Worm (Caenorhabditis elegans) whole organism, L2 larva: ENCODE measurements around the gene C52E4.12.

Source experiments
- C34F6.9 ChIP-seq: fragments of 150-350 bp; optimal IDR thresholded peaks from 2 replicates; lab custom pipeline; 2014; ENCODE audit warnings: missing biosample characterization, missing genetic modification characterization
- F13H6.1 ChIP-seq: sonication (generic microtip); optimal IDR thresholded peaks from 2 replicates; lab custom pipeline; 2016; ENCODE audit warnings: missing genetic modification characterization, missing compliant biosample characterization
- Y55F3AM.14 ChIP-seq: fragments of 200-800 bp; sonication (Bioruptor generic); optimal IDR thresholded peaks from 2 replicates; lab custom pipeline; 2018; ENCODE audit warnings: mild to moderate bottlenecking, missing genetic modification characterization, missing compliant biosample characterization
- alr-1 ChIP-seq: fragments of 150-350 bp; optimal IDR thresholded peaks from 2 replicates; lab custom pipeline; 2014; ENCODE audit warnings: missing biosample characterization, missing genetic modification characterization
- aly-2 ChIP-seq: fragments of 150-350 bp; optimal IDR thresholded peaks from 2 replicates; lab custom pipeline; 2014; ENCODE audit warnings: missing biosample characterization, missing genetic modification characterization
- ama-1 ChIP-seq: fragments of 150-350 bp; optimal IDR thresholded peaks from 2 replicates; lab custom pipeline; 2018; ENCODE audit warnings: inconsistent platforms
- blmp-1 ChIP-seq: sonication (generic microtip); optimal IDR thresholded peaks from 2 replicates; lab custom pipeline; 2017; ENCODE audit warnings: missing genetic modification characterization, mild to moderate bottlenecking, missing compliant biosample characterization, antibody characterized with exemption, moderate library complexity; ENCODE audit not compliant: insufficient read depth
- ceh-16 ChIP-seq: fragments of 150-350 bp; optimal IDR thresholded peaks from 2 replicates; lab custom pipeline; 2014; ENCODE audit warnings: missing biosample characterization, missing genetic modification characterization
- ceh-82 ChIP-seq: fragments of 150-350 bp; optimal IDR thresholded peaks from 2 replicates; lab custom pipeline; 2014; ENCODE audit warnings: missing biosample characterization, missing genetic modification characterization
- crh-2 ChIP-seq: sonication (generic microtip); optimal IDR thresholded peaks from 2 replicates; lab custom pipeline; 2017; ENCODE audit warnings: missing biosample characterization, missing genetic modification characterization
- dmd-4 ChIP-seq: sonication (generic microtip); optimal IDR thresholded peaks from 2 replicates; lab custom pipeline; 2017; ENCODE audit warnings: missing biosample characterization, missing genetic modification characterization
- egl-27 ChIP-seq: sonication (generic microtip); optimal IDR thresholded peaks from 3 replicates; lab custom pipeline; 2017; ENCODE audit warnings: missing biosample characterization, missing genetic modification reagents, missing genetic modification characterization
- elt-1 ChIP-seq: fragments of 150-350 bp; optimal IDR thresholded peaks from 2 replicates; lab custom pipeline; 2014; ENCODE audit warnings: missing biosample characterization, missing genetic modification characterization
- fos-1 ChIP-seq: fragments of 150-350 bp; optimal IDR thresholded peaks from 2 replicates; lab custom pipeline; 2014; ENCODE audit warnings: missing biosample characterization, missing genetic modification characterization
- gmeb-1 ChIP-seq: fragments of 150-350 bp; optimal IDR thresholded peaks from 2 replicates; lab custom pipeline; 2014; ENCODE audit warnings: missing biosample characterization, missing genetic modification characterization
- lin-11 ChIP-seq: fragments of 150-350 bp; sonication (generic microtip); optimal IDR thresholded peaks from 2 replicates; lab custom pipeline; 2014; ENCODE audit warnings: missing biosample characterization, missing genetic modification characterization, inconsistent platforms, mixed read lengths
- lin-13 ChIP-seq: fragments of 150-350 bp; optimal IDR thresholded peaks from 2 replicates; lab custom pipeline; 2014; ENCODE audit warnings: missing biosample characterization, missing genetic modification reagents, missing genetic modification characterization
- lsy-2 ChIP-seq, 2 experiments: fragments of 150-350 bp in 1 of 2; sonication (generic microtip) in 1 of 2; optimal IDR thresholded peaks; 2 replicates each; lab custom pipeline; 2014 to 2017; ENCODE audit warnings: missing biosample characterization in 2 of 2, missing genetic modification characterization in 2 of 2
- mbf-1 ChIP-seq: sonication (generic microtip); optimal IDR thresholded peaks from 2 replicates; lab custom pipeline; 2017; ENCODE audit warnings: missing biosample characterization, missing genetic modification characterization
- nhr-10 ChIP-seq: sonication (generic microtip); optimal IDR thresholded peaks from 2 replicates; lab custom pipeline; 2017; ENCODE audit warnings: missing biosample characterization, missing genetic modification characterization
- nhr-11 ChIP-seq: fragments of 150-350 bp; optimal IDR thresholded peaks from 2 replicates; lab custom pipeline; 2014; ENCODE audit warnings: missing biosample characterization, missing genetic modification characterization
- nhr-12 ChIP-seq: fragments of 150-350 bp; optimal IDR thresholded peaks from 2 replicates; lab custom pipeline; 2014; ENCODE audit warnings: missing biosample characterization, missing genetic modification characterization
- nhr-129 ChIP-seq: fragments of 150-350 bp; optimal IDR thresholded peaks from 2 replicates; lab custom pipeline; 2014; ENCODE audit warnings: missing biosample characterization, missing genetic modification characterization
- nhr-23 ChIP-seq: fragments of 150-350 bp; optimal IDR thresholded peaks from 2 replicates; lab custom pipeline; 2014; ENCODE audit warnings: missing biosample characterization, missing genetic modification reagents, missing genetic modification characterization
- nhr-237 ChIP-seq: fragments of 150-350 bp; optimal IDR thresholded peaks from 2 replicates; lab custom pipeline; 2014; ENCODE audit warnings: missing biosample characterization, missing genetic modification characterization
- nhr-25 ChIP-seq: fragments of 150-350 bp; sonication (generic microtip); optimal IDR thresholded peaks from 3 replicates; lab custom pipeline; 2014; ENCODE audit warnings: missing biosample characterization, missing genetic modification characterization
- nhr-6 ChIP-seq: fragments of 150-350 bp; optimal IDR thresholded peaks from 2 replicates; lab custom pipeline; 2014; ENCODE audit warnings: missing biosample characterization, missing genetic modification characterization
- nhr-77 ChIP-seq: fragments of 150-350 bp; optimal IDR thresholded peaks from 2 replicates; lab custom pipeline; 2014; ENCODE audit warnings: missing biosample characterization, missing genetic modification characterization
- peb-1 ChIP-seq: fragments of 150-350 bp; optimal IDR thresholded peaks from 2 replicates; lab custom pipeline; 2014; ENCODE audit warnings: missing biosample characterization, missing genetic modification characterization
- sem-4 ChIP-seq: fragments of 150-350 bp; optimal IDR thresholded peaks from 2 replicates; lab custom pipeline; 2014; ENCODE audit warnings: missing biosample characterization, missing genetic modification reagents, missing genetic modification characterization
- skn-1 ChIP-seq: sonication (generic microtip); optimal IDR thresholded peaks from 2 replicates; lab custom pipeline; 2017; ENCODE audit warnings: missing biosample characterization, missing genetic modification characterization
- sma-3 ChIP-seq: sonication (generic microtip); optimal IDR thresholded peaks from 2 replicates; lab custom pipeline; 2016; ENCODE audit warnings: missing genetic modification reagents, missing genetic modification characterization, missing compliant biosample characterization
- sma-9 ChIP-seq, 2 experiments: fragments of 150-350 bp in 1 of 2; sonication (generic microtip) in 1 of 2; optimal IDR thresholded peaks; 2 replicates each; lab custom pipeline; 2014 to 2016; ENCODE audit warnings: missing genetic modification characterization in 2 of 2, mild to moderate bottlenecking in 1 of 2, missing biosample characterization in 1 of 2, missing compliant biosample characterization in 1 of 2, missing genetic modification reagents in 1 of 2, moderate library complexity in 1 of 2
- unc-55 ChIP-seq: fragments of 150-350 bp; sonication (generic microtip); optimal IDR thresholded peaks from 3 replicates; lab custom pipeline; 2014; ENCODE audit warnings: missing biosample characterization, missing genetic modification reagents, missing genetic modification characterization
- zag-1 ChIP-seq: fragments of 150-350 bp; optimal IDR thresholded peaks from 2 replicates; lab custom pipeline; 2014; ENCODE audit warnings: missing biosample characterization, missing genetic modification characterization
- ztf-1 ChIP-seq: fragments of 200-800 bp; sonication (Bioruptor generic); conservative IDR thresholded peaks from 2 replicates; pipeline ENCODE4 v1.3.6; 2022; ENCODE audit warnings: missing genetic modification characterization, missing compliant biosample characterization
- ztf-11 ChIP-seq: sonication (generic microtip); optimal IDR thresholded peaks from 2 replicates; lab custom pipeline; 2017; ENCODE audit warnings: missing biosample characterization, missing genetic modification characterization

The C52E4.12 gene

DNA sequence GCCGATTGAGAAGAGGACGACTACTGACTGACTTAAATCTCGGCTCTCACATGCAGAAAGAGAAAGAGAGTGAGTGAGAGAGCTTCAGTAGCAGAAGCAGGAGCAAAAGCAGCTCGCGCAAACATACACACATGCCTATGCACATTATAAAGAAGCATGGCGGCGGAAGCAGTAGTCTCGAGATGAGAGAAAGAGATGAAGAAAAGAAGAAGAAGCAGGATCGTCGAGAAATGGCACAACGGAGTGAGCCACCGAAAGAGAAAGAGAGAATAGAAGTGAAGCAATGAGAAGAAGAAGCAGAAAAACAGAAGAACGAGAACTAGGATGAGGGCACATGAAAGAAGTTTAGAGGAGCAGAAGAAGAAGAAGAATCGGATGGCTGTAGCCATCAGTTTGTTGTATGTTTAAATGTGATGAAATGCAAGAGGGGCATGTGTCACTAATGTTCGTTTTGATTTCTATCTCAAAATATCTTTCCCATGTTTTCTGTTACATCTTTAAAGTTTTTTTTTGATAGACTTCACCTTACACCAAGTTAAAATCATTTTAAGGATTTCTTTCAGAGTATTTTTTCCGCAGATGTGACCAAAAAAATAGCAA is 31.0 kb downstream of the C52E4.12 start (continued):
- TF ChIP-seq blmp-1 (tag; lab: Kevin White, UChicago), result no peak
- no peak for TF ChIP-seq nhr-6 (tag; lab: Kevin White, UChicago)

DNA sequence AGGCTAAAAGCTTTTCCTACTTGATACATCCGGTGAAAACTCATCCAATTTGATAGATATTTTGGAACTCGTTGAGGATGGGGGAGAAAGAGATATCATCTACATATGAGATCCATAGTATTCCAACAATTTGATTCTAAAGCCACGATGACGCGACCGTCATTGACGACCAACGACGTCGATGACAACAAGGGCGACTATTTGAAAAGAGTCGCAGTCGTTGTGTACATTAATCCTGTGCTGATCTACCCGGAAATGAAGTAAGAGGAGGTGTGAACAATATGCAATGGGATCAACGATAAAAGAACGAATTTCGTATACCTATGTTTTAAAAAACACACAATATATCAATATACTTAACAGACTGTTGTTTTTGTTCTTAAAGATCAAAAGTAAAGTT is 32.2 kb downstream of the C52E4.12 start:
- TF ChIP-seq dmd-4 (tag; lab: Kevin White, UChicago), result no peak
- TF ChIP-seq lsy-2 (tag; optimal IDR thresholded peaks at IDR 0.05; lab: Kevin White, UChicago), result no peak
- no peak for TF ChIP-seq nhr-10 (tag; lab: Kevin White, UChicago)
- no peak for TF ChIP-seq nhr-6 (tag; lab: Kevin White, UChicago)
- no peak for TF ChIP-seq F13H6.1 (tag; lab: Kevin White, UChicago)
- no peak for TF ChIP-seq blmp-1 (tag; lab: Kevin White, UChicago)
- no peak for TF ChIP-seq fos-1 (tag; lab: Kevin White, UChicago)
- no peak for TF ChIP-seq crh-2 (tag; lab: Kevin White, UChicago)
- no peak for TF ChIP-seq ceh-82
- no peak for TF ChIP-seq skn-1 (tag; lab: Kevin White, UChicago)
- no peak for TF ChIP-seq lin-13 (GFP tag; lab: Kevin White, UChicago)
- no peak for TF ChIP-seq zag-1
- no peak for TF ChIP-seq aly-2 (tag; lab: Kevin White, UChicago)
- TF ChIP-seq Y55F3AM.14 (GFP tag; lab: Kevin White, UChicago), result no peak
- no peak for TF ChIP-seq unc-55 (GFP tag; lab: Kevin White, UChicago)
- no peak for TF ChIP-seq egl-27 (tag; lab: Kevin White, UChicago)
- no peak for TF ChIP-seq sma-3 (GFP tag; lab: Kevin White, UChicago)
- no peak for TF ChIP-seq lin-11 (tag; lab: Kevin White, UChicago)

DNA sequence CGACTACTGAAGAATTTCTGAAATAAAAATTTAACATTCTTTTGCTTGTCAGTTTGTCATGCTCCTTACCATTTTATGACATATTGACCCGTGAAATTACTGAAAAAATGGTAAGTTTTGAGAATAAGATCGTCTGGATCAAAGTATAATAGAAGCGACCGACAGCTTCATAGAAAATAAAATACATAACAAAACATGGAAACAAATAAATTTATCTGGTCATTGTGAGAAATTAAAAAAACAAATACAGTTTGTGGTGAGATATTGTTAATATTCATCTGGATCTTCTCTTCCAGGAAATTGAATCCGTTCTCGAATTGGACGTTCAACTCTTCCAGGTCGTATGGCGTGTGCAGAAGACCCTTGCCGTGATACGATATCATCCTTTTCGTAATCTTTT is 36.1 kb downstream of the C52E4.12 start, which contains the start of gene pkc-1:
Gene pkc-1, minus strand, starts transcription at position 101 of the 400 bp plus-strand sequence.
- no peak for TF ChIP-seq zag-1
- no peak for TF ChIP-seq nhr-12 (tag; lab: Kevin White, UChicago)
- TF ChIP-seq elt-1 (tag; lab: Kevin White, UChicago), result no peak
- TF ChIP-seq nhr-10 (tag; lab: Kevin White, UChicago), result no peak
- no peak for TF ChIP-seq egl-27 (tag; lab: Kevin White, UChicago)
- no peak for TF ChIP-seq F13H6.1 (tag; lab: Kevin White, UChicago)
- no peak for TF ChIP-seq sma-3 (GFP tag; lab: Kevin White, UChicago)
- TF ChIP-seq ceh-16 (tag; lab: Kevin White, UChicago), result no peak
- no peak for TF ChIP-seq C34F6.9 (tag; lab: Kevin White, UChicago)
- TF ChIP-seq lin-11 (tag; lab: Kevin White, UChicago), result no peak
- TF ChIP-seq blmp-1 (tag; lab: Kevin White, UChicago), result no peak
- no peak for TF ChIP-seq sem-4 (tag; lab: Kevin White, UChicago)
- no peak for TF ChIP-seq lin-13 (GFP tag; lab: Kevin White, UChicago)
- TF ChIP-seq ztf-1 (GFP tag; lab: Robert Waterston, UW), result no peak
- TF ChIP-seq ama-1, result no peak
- TF ChIP-seq crh-2 (tag; lab: Kevin White, UChicago), result no peak
- no peak for TF ChIP-seq nhr-25 (tag; lab: Kevin White, UChicago)

DNA sequence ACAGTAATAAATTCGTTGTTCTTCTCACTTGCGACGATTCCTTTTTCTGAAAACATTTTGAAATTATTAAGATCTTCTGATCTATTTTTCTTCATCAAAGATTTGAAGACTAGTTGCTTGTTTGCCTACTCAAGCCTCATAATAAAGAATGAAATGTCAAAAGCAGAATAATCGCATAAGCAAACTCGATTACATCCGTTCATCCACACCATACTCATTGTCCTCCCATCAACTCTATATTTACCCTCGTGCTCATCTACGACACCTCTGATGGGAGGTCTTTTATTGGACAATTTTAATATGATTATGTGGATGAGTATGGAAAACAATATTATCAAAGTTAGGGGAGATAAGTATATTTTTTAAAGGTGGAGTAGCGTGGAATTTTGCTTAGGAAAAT is 37.9 kb downstream of the C52E4.12 start:
- TF ChIP-seq nhr-11 (no peak), sma-9 (GFP tag; optimal IDR thresholded peaks at IDR 0.05; lab: Kevin White, UChicago) (no peak), sma-9 (tag; optimal IDR thresholded peaks at IDR 0.05; lab: Kevin White, UChicago) (no peak), peb-1 (no peak), nhr-237 (tag; lab: Kevin White, UChicago) (no peak), lin-11 (tag; lab: Kevin White, UChicago) (no peak), nhr-129 (tag; lab: Kevin White, UChicago) (no peak), crh-2 (tag; lab: Kevin White, UChicago) (no peak), ceh-16 (tag; lab: Kevin White, UChicago) (no peak), ztf-11 (tag; lab: Kevin White, UChicago) (no peak), lin-13 (GFP tag; lab: Kevin White, UChicago) (no peak)

ce11 chrV:12036129-12036528 is 40.2 kb downstream of the C52E4.12 start:
- TF ChIP-seq nhr-6 (tag; lab: Kevin White, UChicago) (no peak), nhr-23 (no peak), unc-55 (GFP tag; lab: Kevin White, UChicago) (no peak), sem-4 (tag; lab: Kevin White, UChicago) (no peak), blmp-1 (tag; lab: Kevin White, UChicago) (no peak), peb-1 (no peak), F13H6.1 (tag; lab: Kevin White, UChicago) (no peak), nhr-10 (tag; lab: Kevin White, UChicago) (no peak), skn-1 (tag; lab: Kevin White, UChicago) (no peak), lsy-2 (tag; optimal IDR thresholded peaks at IDR 0.05; lab: Kevin White, UChicago) (no peak), alr-1 (no peak), Y55F3AM.14 (GFP tag; lab: Kevin White, UChicago) (no peak), ama-1 (no peak), sma-3 (GFP tag; lab: Kevin White, UChicago) (no peak), nhr-77 (tag; lab: Kevin White, UChicago) (no peak), gmeb-1 (tag; lab: Kevin White, UChicago) (no peak), mbf-1 (tag; lab: Kevin White, UChicago) (no peak)
